Fruit fly (Drosophila melanogaster) whole organism, embryonic: ENCODE data around the gene ATP7.

ENCODE experiments used
- CG10462 ChIP-seq: fragments of 200-800 bp; sonication (Bioruptor generic); optimal IDR thresholded peaks from 2 replicates; lab custom pipeline; 2016; ENCODE audit warnings: missing biosample characterization, missing genetic modification characterization
- CG12219 ChIP-seq: fragments of 200-800 bp; sonication (Bioruptor generic); optimal IDR thresholded peaks from 3 replicates; lab custom pipeline; 2018; ENCODE audit warnings: missing biosample characterization, mild to moderate bottlenecking, missing genetic modification characterization
- CG12236 ChIP-seq: fragments of 200-800 bp; sonication (Bioruptor generic); optimal IDR thresholded peaks from 2 replicates; lab custom pipeline; 2016; ENCODE audit warnings: missing biosample characterization, missing genetic modification characterization
- CG14710 ChIP-seq: fragments of 200-800 bp; sonication (Bioruptor generic); optimal IDR thresholded peaks from 3 replicates; lab custom pipeline; 2019; ENCODE audit warnings: missing biosample characterization, mild to moderate bottlenecking, missing genetic modification characterization, moderate library complexity
- CG17328 ChIP-seq: fragments of 200-800 bp; sonication (Bioruptor generic); IDR thresholded peaks from 2 replicates; pipeline ENCODE4 v1.3.6; 2022; ENCODE audit warnings: missing biosample characterization, missing genetic modification characterization
- CG2199 ChIP-seq: fragments of 200-800 bp; sonication (Bioruptor generic); IDR thresholded peaks from 3 replicates; pipeline ENCODE4 v1.3.6; 2022; ENCODE audit warnings: missing biosample characterization, missing genetic modification characterization
- CG30403 ChIP-seq: fragments of 200-800 bp; sonication (Bioruptor generic); optimal IDR thresholded peaks from 3 replicates; lab custom pipeline; 2016; ENCODE audit warnings: missing biosample characterization, missing genetic modification characterization
- CG3281 ChIP-seq: fragments of 200-800 bp; sonication (Bioruptor generic); optimal IDR thresholded peaks from 3 replicates; lab custom pipeline; 2017; ENCODE audit warnings: missing biosample characterization, mild to moderate bottlenecking, missing genetic modification characterization
- CG4617 ChIP-seq: fragments of 200-800 bp; sonication (Bioruptor generic); optimal IDR thresholded peaks from 3 replicates; lab custom pipeline; 2016; ENCODE audit warnings: missing biosample characterization, missing genetic modification characterization, borderline replicate concordance
- CG6254 ChIP-seq: fragments of 200-800 bp; sonication (Bioruptor generic); optimal IDR thresholded peaks from 3 replicates; lab custom pipeline; 2017; ENCODE audit warnings: mild to moderate bottlenecking, missing biosample characterization, missing genetic modification reagents, missing genetic modification characterization
- CG6854 ChIP-seq: fragments of 200-800 bp; sonication (Bioruptor generic); optimal IDR thresholded peaks from 3 replicates; lab custom pipeline; 2017; ENCODE audit warnings: missing biosample characterization, mild to moderate bottlenecking, missing genetic modification characterization
- CG7928 ChIP-seq: fragments of 200-800 bp; sonication (Bioruptor generic); optimal IDR thresholded peaks from 2 replicates; lab custom pipeline; 2017; ENCODE audit warnings: missing biosample characterization, mild to moderate bottlenecking, missing genetic modification characterization
- CG9437 ChIP-seq: fragments of 200-800 bp; sonication (Bioruptor generic); optimal IDR thresholded peaks from 2 replicates; lab custom pipeline; 2018; ENCODE audit warnings: missing biosample characterization, mild to moderate bottlenecking, missing genetic modification characterization
- CoRest ChIP-seq: fragments of 200-800 bp; sonication (Bioruptor generic); optimal IDR thresholded peaks from 3 replicates; lab custom pipeline; 2018; ENCODE audit warnings: missing biosample characterization, mild to moderate bottlenecking, missing genetic modification characterization, moderate library complexity
- D ChIP-seq, 2 experiments: fragments of 200-800 bp in 1 of 2; fragments of >200 bp in 1 of 2; sonication (Bioruptor generic) in 1 of 2; optimal IDR thresholded peaks; 2 replicates in 1 of 2; 3 replicates in 1 of 2; lab custom pipeline; 2017; ENCODE audit warnings: mild to moderate bottlenecking in 1 of 2, missing biosample characterization in 1 of 2, missing genetic modification characterization in 1 of 2, missing genetic modification reagents in 1 of 2
- Dref ChIP-seq: fragments of 200-800 bp; sonication (Bioruptor generic); IDR thresholded peaks from 2 replicates; pipeline ENCODE4 v1.3.6; 2022; ENCODE audit warnings: missing biosample characterization, missing genetic modification characterization
- Drgx ChIP-seq: fragments of 200-800 bp; sonication (Bioruptor generic); IDR thresholded peaks from 2 replicates; pipeline ENCODE4 v1.3.6; 2022; ENCODE audit warnings: missing biosample characterization, missing genetic modification characterization
- Gsc ChIP-seq: fragments of 200-800 bp; sonication (Bioruptor generic); IDR thresholded peaks from 2 replicates; pipeline ENCODE4 v1.3.6; 2022; ENCODE audit warnings: missing biosample characterization, missing genetic modification characterization
- Hr51 ChIP-seq, 2 experiments: fragments of 200-800 bp; sonication (Bioruptor generic); optimal IDR thresholded peaks; 2 replicates in 1 of 2; 3 replicates in 1 of 2; lab custom pipeline; 2016 to 2018; ENCODE audit warnings: missing biosample characterization in 2 of 2, missing genetic modification characterization in 2 of 2, mild to moderate bottlenecking in 1 of 2, moderate library complexity in 1 of 2
- Meics ChIP-seq: fragments of 200-800 bp; sonication (Bioruptor generic); optimal IDR thresholded peaks from 2 replicates; lab custom pipeline; 2017; ENCODE audit warnings: missing biosample characterization, mild to moderate bottlenecking, missing genetic modification characterization
- Mrtf ChIP-seq: fragments of 200-800 bp; sonication (Bioruptor generic); IDR thresholded peaks from 3 replicates; pipeline ENCODE4 v1.3.6; 2022; ENCODE audit warnings: missing biosample characterization, missing genetic modification characterization
- Tbp ChIP-seq: fragments of >200 bp; optimal IDR thresholded peaks from 2 replicates; lab custom pipeline; 2018; ENCODE audit warnings: missing biosample characterization, missing genetic modification characterization
- Trl ChIP-seq, 3 experiments: fragments of >200 bp in 2 of 3; fragments of 200-800 bp in 1 of 3; sonication (Bioruptor generic) in 1 of 3; optimal IDR thresholded peaks; 2 replicates in 1 of 3; 3 replicates in 2 of 3; lab custom pipeline; 2016 to 2017; ENCODE audit warnings: missing biosample characterization in 1 of 3, missing genetic modification characterization in 1 of 3
- al ChIP-seq: fragments of 200-800 bp; sonication (Bioruptor generic); IDR thresholded peaks from 2 replicates; pipeline ENCODE4 v1.3.6; 2022; ENCODE audit warnings: missing biosample characterization, missing genetic modification characterization
- bcd ChIP-seq: fragments of 200-800 bp; sonication (Bioruptor generic); optimal IDR thresholded peaks from 2 replicates; lab custom pipeline; 2017; ENCODE audit warnings: missing biosample characterization, mild to moderate bottlenecking, missing genetic modification characterization
- cg ChIP-seq: fragments of 200-800 bp; sonication (Bioruptor generic); optimal IDR thresholded peaks from 3 replicates; lab custom pipeline; 2019; ENCODE audit warnings: missing biosample characterization, mild to moderate bottlenecking, missing genetic modification characterization, moderate library complexity
- cwo ChIP-seq: fragments of 200-800 bp; sonication (Bioruptor generic); optimal IDR thresholded peaks from 3 replicates; lab custom pipeline; 2017; ENCODE audit warnings: missing biosample characterization, missing genetic modification characterization, mild to moderate bottlenecking, moderate library complexity, missing genetic modification reagents
- grau ChIP-seq: fragments of 200-800 bp; optimal IDR thresholded peaks from 3 replicates; lab custom pipeline; 2019; ENCODE audit warnings: missing biosample characterization, mild to moderate bottlenecking, missing genetic modification characterization, moderate library complexity
- hkb ChIP-seq, 2 experiments: fragments of 200-800 bp in 1 of 2; fragments of >200 bp in 1 of 2; sonication (Bioruptor generic) in 1 of 2; IDR thresholded peaks in 1 of 2; optimal IDR thresholded peaks in 1 of 2; 2 replicates each; pipeline versions ENCODE4 v1.3.6 to Lab custom; 2017 to 2022; ENCODE audit warnings: missing biosample characterization in 1 of 2, missing genetic modification characterization in 1 of 2
- lab ChIP-seq: fragments of 200-800 bp; sonication (Bioruptor generic); optimal IDR thresholded peaks from 3 replicates; lab custom pipeline; 2017; ENCODE audit warnings: missing biosample characterization, missing genetic modification characterization, mild to moderate bottlenecking, moderate library complexity, missing genetic modification reagents
- maf-S ChIP-seq: fragments of 200-800 bp; sonication (Bioruptor generic); optimal IDR thresholded peaks from 2 replicates; lab custom pipeline; 2016; ENCODE audit warnings: missing biosample characterization, missing genetic modification characterization
- nom ChIP-seq: fragments of 200-800 bp; sonication (Bioruptor generic); optimal IDR thresholded peaks from 2 replicates; lab custom pipeline; 2017; ENCODE audit warnings: missing biosample characterization, missing genetic modification characterization, mild to moderate bottlenecking, moderate library complexity, missing genetic modification reagents
- pan ChIP-seq, 4 experiments: fragments of >200 bp in 3 of 4; fragments of 200-800 bp in 1 of 4; sonication (Bioruptor generic) in 1 of 4; optimal IDR thresholded peaks in 3 of 4; IDR thresholded peaks in 1 of 4; 2 replicates each; pipeline versions ENCODE4 v1.3.6 to Lab custom; 2017 to 2022; ENCODE audit warnings: missing biosample characterization in 2 of 4, missing genetic modification characterization in 2 of 4, mixed read lengths in 1 of 4
- pita ChIP-seq: fragments of 200-800 bp; sonication (Bioruptor generic); optimal IDR thresholded peaks from 2 replicates; lab custom pipeline; 2017; ENCODE audit warnings: missing biosample characterization, mild to moderate bottlenecking, missing genetic modification characterization
- prd ChIP-seq, 3 experiments: fragments of >200 bp in 2 of 3; fragments of 200-800 bp in 1 of 3; sonication (Bioruptor generic) in 1 of 3; optimal IDR thresholded peaks in 2 of 3; IDR thresholded peaks in 1 of 3; 2 replicates in 2 of 3; 3 replicates in 1 of 3; pipeline versions ENCODE4 v1.3.6 to Lab custom; 2017 to 2022; ENCODE audit warnings: missing biosample characterization in 1 of 3, missing genetic modification characterization in 1 of 3
- row ChIP-seq: fragments of 200-800 bp; sonication (Bioruptor generic); IDR thresholded peaks from 3 replicates; pipeline ENCODE4 v1.3.6; 2022; ENCODE audit warnings: missing biosample characterization, missing genetic modification characterization
- slp2 ChIP-seq: fragments of 200-800 bp; sonication (Bioruptor generic); optimal IDR thresholded peaks from 2 replicates; lab custom pipeline; 2016; ENCODE audit warnings: missing biosample characterization, missing genetic modification characterization
- sob ChIP-seq: fragments of 200-800 bp; sonication (Bioruptor generic); IDR thresholded peaks from 2 replicates; pipeline ENCODE4 v1.3.6; 2022; ENCODE audit warnings: missing biosample characterization, missing genetic modification characterization
- sr ChIP-seq: fragments of 200-800 bp; sonication (Bioruptor generic); IDR thresholded peaks from 3 replicates; pipeline ENCODE4 v1.3.6; 2022; ENCODE audit warnings: missing biosample characterization, missing genetic modification characterization
- tll ChIP-seq, 2 experiments: fragments of 200-800 bp in 1 of 2; fragments of >200 bp in 1 of 2; sonication (Bioruptor generic) in 1 of 2; optimal IDR thresholded peaks; 2 replicates each; lab custom pipeline; 2017 to 2019; ENCODE audit warnings: missing biosample characterization in 2 of 2, missing genetic modification characterization in 2 of 2, mild to moderate bottlenecking in 1 of 2, moderate library complexity in 1 of 2
- trh ChIP-seq: fragments of 200-800 bp; sonication (Bioruptor generic); optimal IDR thresholded peaks from 2 replicates; lab custom pipeline; 2016; ENCODE audit warnings: missing biosample characterization, missing genetic modification characterization
- vvl ChIP-seq: fragments of 200-800 bp; sonication (Bioruptor generic); IDR thresholded peaks from 2 replicates; pipeline ENCODE4 v1.3.6; 2022; ENCODE audit warnings: missing biosample characterization, missing genetic modification characterization

Gene ATP7

DNA sequence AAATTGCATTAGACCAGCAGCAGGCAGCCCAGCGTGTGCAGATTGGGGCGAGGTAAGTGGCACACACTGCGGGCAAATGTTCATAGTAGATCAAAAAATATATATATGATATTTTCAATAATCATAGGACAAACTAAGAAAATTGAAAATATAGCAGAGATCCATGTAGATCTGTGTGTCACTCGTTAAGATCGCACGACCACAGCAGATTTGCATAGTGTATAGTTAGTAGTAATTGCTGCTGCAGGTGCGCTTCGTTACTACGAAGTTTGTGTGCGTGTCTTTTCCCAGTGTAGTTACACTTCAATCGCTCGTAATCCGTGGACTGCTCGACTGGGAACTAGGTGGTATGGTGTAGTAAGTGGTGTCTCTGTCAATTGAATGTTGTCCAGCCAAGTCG lies 22.3 kb downstream of the ATP7 start, which contains the start of gene CG10352:
TSS of gene CG10352 (minus strand) at position 4 of the 400 bp plus-strand sequence.
- TF ChIP-seq CoRest (no peak), pita (GFP tag; lab: Kevin White, UChicago) (no peak), Drgx (GFP tag; lab: Robert Waterston, UW) (peak; percentile 48; the same call in 1 of the 2 replicates), CG6854 (GFP tag; lab: Kevin White, UChicago) (no peak), CG4617 (GFP tag; lab: Kevin White, UChicago) (no peak), hkb (optimal IDR thresholded peaks at IDR 0.05; lab: Kevin White, UChicago) (no peak), hkb (GFP tag; IDR thresholded peaks at IDR 0.05; lab: Robert Waterston, UW) (0 out of 2 replicates have a peak, but pooled peaks have one; percentile 14), prd (optimal IDR thresholded peaks at IDR 0.05; lab: Kevin White, UChicago) (no peak), prd (GFP tag; IDR thresholded peaks at IDR 0.05; lab: Robert Waterston, UW) (0 out of 3 replicates have a peak, but pooled peaks have one; percentile 14), slp2 (GFP tag; lab: Kevin White, UChicago) (no peak), sob (GFP tag; lab: Robert Waterston, UW) (no peak), CG12219 (GFP tag; lab: Kevin White, UChicago) (no peak), lab (GFP tag; lab: Kevin White, UChicago) (no peak), CG7928 (GFP tag; lab: Kevin White, UChicago) (no peak), Hr51 (GFP tag; optimal IDR thresholded peaks at IDR 0.05; lab: Kevin White, UChicago) (no peak), Tbp (GFP tag; lab: Kevin White, UChicago) (no peak), Gsc (GFP tag; lab: Robert Waterston, UW) (no peak), pan (optimal IDR thresholded peaks at IDR 0.05; lab: Kevin White, UChicago) (no peak), pan (GFP tag; optimal IDR thresholded peaks at IDR 0.05 in 1 of 2, IDR thresholded peaks at IDR 0.05 in 1 of 2) (no peak), row (GFP tag; lab: Robert Waterston, UW) (peak; percentile 51), Meics (GFP tag; lab: Kevin White, UChicago) (peak; percentile 57), CG10462 (GFP tag; lab: Kevin White, UChicago) (no peak), al (no peak), D (optimal IDR thresholded peaks at IDR 0.05; lab: Kevin White, UChicago) (no peak), D (GFP tag; optimal IDR thresholded peaks at IDR 0.05; lab: Kevin White, UChicago) (no peak)

DNA sequence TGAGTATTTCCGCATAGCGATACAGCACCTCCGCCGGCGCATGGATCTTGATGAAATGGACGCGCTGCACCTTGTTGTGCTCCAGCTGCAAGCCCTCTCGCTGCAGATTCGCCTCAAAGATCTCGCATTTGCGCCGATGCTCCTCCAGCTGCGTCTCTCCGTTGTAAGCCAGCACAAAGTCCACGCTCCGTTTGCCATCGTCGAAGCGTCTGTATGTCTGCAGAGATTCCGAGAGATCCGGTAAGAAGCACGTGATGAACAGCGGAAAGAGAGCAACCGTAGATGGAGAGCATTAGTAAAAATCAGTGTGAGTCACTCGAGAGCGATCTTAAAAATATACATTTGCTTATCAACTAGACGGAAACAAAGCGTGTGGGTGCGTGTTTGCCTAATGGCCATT lies 26.9 kb downstream of the ATP7 start:
- TF ChIP-seq vvl (GFP tag; lab: Robert Waterston, UW) (no peak), tll (GFP tag; optimal IDR thresholded peaks at IDR 0.05; lab: Kevin White, UChicago) (no peak), trh (GFP tag; lab: Kevin White, UChicago) (no peak), CG14710 (no peak), maf-S (GFP tag; lab: Kevin White, UChicago) (no peak), sr (peak; percentile 88; the same call in 1 of the 3 replicates), Trl (optimal IDR thresholded peaks at IDR 0.05; lab: Kevin White, UChicago) (peak in 1 of 2 experiments; percentile 18), Trl (GFP tag; optimal IDR thresholded peaks at IDR 0.05; lab: Kevin White, UChicago) (no peak), CG12236 (GFP tag; lab: Kevin White, UChicago) (no peak), Dref (GFP tag; lab: Robert Waterston, UW) (no peak), bcd (no peak), nom (GFP tag; lab: Kevin White, UChicago) (peak; percentile 69), cwo (GFP tag; lab: Kevin White, UChicago) (peak; percentile 76), Mrtf (GFP tag; lab: Robert Waterston, UW) (no peak)

DNA sequence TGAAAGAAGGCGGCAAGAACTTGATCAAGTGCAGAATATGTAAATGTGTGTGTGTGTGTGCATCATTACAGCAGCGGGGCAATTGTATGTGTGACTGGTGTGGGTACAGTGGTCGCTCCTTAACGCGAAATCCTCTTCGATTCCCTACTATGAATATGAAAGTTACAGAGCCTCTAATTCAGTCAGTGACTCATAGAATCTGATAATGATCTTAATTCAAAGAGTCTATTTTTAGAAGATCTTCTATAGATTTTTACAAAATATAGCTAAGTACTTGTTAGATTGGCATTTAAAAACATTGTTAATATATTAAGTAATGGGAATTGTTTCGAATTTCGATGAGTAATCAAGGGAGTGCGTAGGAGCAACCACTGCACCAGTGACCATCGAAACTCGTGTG lies 27.6 kb downstream of the ATP7 start:
- TF ChIP-seq CG17328 (GFP tag; lab: Robert Waterston, UW) (no peak), CG6254 (GFP tag; lab: Kevin White, UChicago) (no peak), grau (tag; lab: Kevin White, UChicago) (peak; percentile 68), cg (GFP tag; lab: Kevin White, UChicago) (peak; percentile 22), CG6854 (GFP tag; lab: Kevin White, UChicago) (no peak), CG3281 (no peak), CG2199 (GFP tag; lab: Robert Waterston, UW) (no peak), row (GFP tag; lab: Robert Waterston, UW) (peak; percentile 8; the same call in 1 of the 3 replicates), CG30403 (GFP tag; lab: Kevin White, UChicago) (no peak), CG9437 (GFP tag; lab: Kevin White, UChicago) (no peak)
- TF ChIP-seq, all 482 proteins: peak for 3
